Fruit fly (Drosophila melanogaster) Kc167 (cell line): ENCODE measurements around the gene CG6638.

ENCODE experiments used
- Myc ChIP-seq: fragments of >200 bp; optimal IDR thresholded peaks from 2 replicates; lab custom pipeline; 2017; ENCODE audit warnings: missing external identifiers
- psq ChIP-seq: fragments of >200 bp; optimal IDR thresholded peaks from 2 replicates; lab custom pipeline; 2017; ENCODE audit warnings: missing external identifiers

dm6 chr3L:8542213-8542612, 33.7 kb downstream of the CG6638 start:
- TF ChIP-seq Myc (no peak), psq (no peak)
